Worm (Caenorhabditis elegans) whole organism, midembryonic: ENCODE measurements around the gene C44C10.7.

ENCODE experiments used
- T22C8.4 ChIP-seq: fragments of 200-800 bp; sonication (Bioruptor generic); IDR thresholded peaks from 2 replicates; pipeline ENCODE4 v1.3.6; 2022; ENCODE audit warnings: missing genetic modification characterization, missing compliant biosample characterization
- cog-1 ChIP-seq: sonication (generic microtip); optimal IDR thresholded peaks from 2 replicates; lab custom pipeline; 2016; ENCODE audit warnings: missing genetic modification characterization, missing compliant biosample characterization
- flt-1 ChIP-seq: fragments of 200-800 bp; sonication (Bioruptor generic); IDR thresholded peaks from 2 replicates; pipeline ENCODE4 v1.3.6; 2022; ENCODE audit warnings: missing genetic modification characterization, missing compliant biosample characterization
- klf-2 ChIP-seq: fragments of 200-800 bp; sonication (Bioruptor generic); conservative IDR thresholded peaks from 2 replicates; pipeline ENCODE4 v1.3.6; 2022; ENCODE audit warnings: missing genetic modification reagents, missing genetic modification characterization, missing compliant biosample characterization
- med-1 ChIP-seq: sonication (generic microtip); optimal IDR thresholded peaks from 2 replicates; lab custom pipeline; 2017; ENCODE audit warnings: missing genetic modification characterization, mild to moderate bottlenecking, missing compliant biosample characterization, antibody characterized with exemption, missing genetic modification reagents; ENCODE audit not compliant: insufficient read depth
- ref-1 ChIP-seq: fragments of 200-800 bp; sonication (Bioruptor generic); conservative IDR thresholded peaks from 2 replicates; pipeline ENCODE4 v1.3.6; 2022; ENCODE audit warnings: missing genetic modification reagents, missing genetic modification characterization, missing compliant biosample characterization
- tab-1 ChIP-seq: fragments of 200-800 bp; sonication (Bioruptor generic); IDR thresholded peaks from 2 replicates; pipeline ENCODE4 v1.3.6; 2022; ENCODE audit warnings: missing genetic modification characterization, missing compliant biosample characterization
- ztf-23 ChIP-seq: fragments of 200-800 bp; sonication (Bioruptor generic); IDR thresholded peaks from 2 replicates; pipeline ENCODE4 v1.3.6; 2022; ENCODE audit warnings: missing genetic modification reagents, missing genetic modification characterization, missing compliant biosample characterization
- ztf-29 ChIP-seq: fragments of 200-800 bp; sonication (Bioruptor generic); IDR thresholded peaks from 2 replicates; pipeline ENCODE4 v1.3.6; 2022; ENCODE audit warnings: missing genetic modification reagents, missing genetic modification characterization, missing compliant biosample characterization

The C44C10.7 gene

ce11 chrX:11662557-11662956 lies 25.5 kb downstream of the C44C10.7 start:
- TF ChIP-seq med-1 (no peak), T22C8.4 (GFP tag; lab: Robert Waterston, UW) (no peak), klf-2 (no peak), ref-1 (GFP tag; lab: Robert Waterston, UW) (no peak), ztf-23 (GFP tag; lab: Robert Waterston, UW) (no peak), ztf-29 (GFP tag; lab: Robert Waterston, UW) (no peak), flt-1 (0 out of 2 replicates have a peak, but pooled peaks have one; percentile 52), cog-1 (tag; lab: Kevin White, UChicago) (peak; percentile 32), tab-1 (GFP tag; lab: Robert Waterston, UW) (no peak)

- TF ChIP-seq cog-1 (tag; lab: Kevin White, UChicago), result no peak
- no peak for TF ChIP-seq T22C8.4 (GFP tag; lab: Robert Waterston, UW)
- no peak for TF ChIP-seq ztf-29 (GFP tag; lab: Robert Waterston, UW)
- no peak for TF ChIP-seq tab-1 (GFP tag; lab: Robert Waterston, UW)
- no peak for TF ChIP-seq flt-1
- TF ChIP-seq ztf-23 (GFP tag; lab: Robert Waterston, UW), result no peak
- TF ChIP-seq med-1, result no peak
- TF ChIP-seq ref-1 (GFP tag; lab: Robert Waterston, UW), result no peak
- no peak for TF ChIP-seq klf-2
Observed at ce11 chrX:11662069-11662468, 26.0 kb downstream of the C44C10.7 start.

ce11 chrX:11661625-11662024 lies 26.4 kb downstream of the C44C10.7 start, which contains the start of gene sfxn-1.5:
sfxn-1.5 (minus strand) TSS chrX:11661660.
- TF ChIP-seq ref-1 (GFP tag; lab: Robert Waterston, UW) (no peak), T22C8.4 (GFP tag; lab: Robert Waterston, UW) (no peak), ztf-23 (GFP tag; lab: Robert Waterston, UW) (no peak), med-1 (no peak), flt-1 (no peak)

- TF ChIP-seq T22C8.4 (GFP tag; lab: Robert Waterston, UW) (no peak), tab-1 (GFP tag; lab: Robert Waterston, UW) (no peak), ref-1 (GFP tag; lab: Robert Waterston, UW) (no peak), med-1 (no peak), flt-1 (no peak), klf-2 (no peak), cog-1 (tag; lab: Kevin White, UChicago) (no peak), ztf-29 (GFP tag; lab: Robert Waterston, UW) (no peak), ztf-23 (GFP tag; lab: Robert Waterston, UW) (no peak)
Observed at ce11 chrX:11658331-11658730, 29.7 kb downstream of the C44C10.7 start, which contains the start of gene T04F8.3. T04F8.3 (plus strand) TSS chrX:11658631.

- TF ChIP-seq tab-1 (GFP tag; lab: Robert Waterston, UW) (no peak), cog-1 (tag; lab: Kevin White, UChicago) (peak; percentile 45), T22C8.4 (GFP tag; lab: Robert Waterston, UW) (peak; percentile 39; the same call in 1 of the 2 replicates), ztf-29 (GFP tag; lab: Robert Waterston, UW) (no peak)
Observed at ce11 chrX:11656519-11657006, 31.5 kb downstream of the C44C10.7 start, which contains the start of gene T04F8.2. T04F8.2 (minus strand) TSS chrX:11656569.

ce11 chrX:11650751-11651150 lies 37.3 kb downstream of the C44C10.7 start, which contains the start of gene cutl-11:
cutl-11 (minus strand) TSS chrX:11650851.
- TF ChIP-seq ref-1 (GFP tag; lab: Robert Waterston, UW) (no peak), klf-2 (no peak), ztf-23 (GFP tag; lab: Robert Waterston, UW) (no peak), ztf-29 (GFP tag; lab: Robert Waterston, UW) (no peak), tab-1 (GFP tag; lab: Robert Waterston, UW) (no peak), flt-1 (no peak), T22C8.4 (GFP tag; lab: Robert Waterston, UW) (no peak), cog-1 (tag; lab: Kevin White, UChicago) (no peak), med-1 (no peak)

ce11 chrX:11647165-11647564 lies 40.9 kb downstream of the C44C10.7 start, which contains the start of gene T04F8.8:
T04F8.8 (plus strand) TSS chrX:11647465.
- TF ChIP-seq med-1, result no peak
- no peak for TF ChIP-seq ref-1 (GFP tag; lab: Robert Waterston, UW)
- TF ChIP-seq cog-1 (tag; lab: Kevin White, UChicago), result no peak
- no peak for TF ChIP-seq tab-1 (GFP tag; lab: Robert Waterston, UW)
- no peak for TF ChIP-seq ztf-29 (GFP tag; lab: Robert Waterston, UW)
- TF ChIP-seq flt-1, result no peak
- no peak for TF ChIP-seq klf-2
- TF ChIP-seq T22C8.4 (GFP tag; lab: Robert Waterston, UW), result no peak
- TF ChIP-seq ztf-23 (GFP tag; lab: Robert Waterston, UW), result no peak

ce11 chrX:11645517-11645916 lies 42.6 kb downstream of the C44C10.7 start:
- TF ChIP-seq ztf-23 (GFP tag; lab: Robert Waterston, UW), result no peak
- peak; percentile 55; the same call in 1 of the 2 replicates for TF ChIP-seq T22C8.4 (GFP tag; lab: Robert Waterston, UW)
- no peak for TF ChIP-seq cog-1 (tag; lab: Kevin White, UChicago)
- TF ChIP-seq flt-1, result 0 out of 2 replicates have a peak, but pooled peaks have one; percentile 39

- TF ChIP-seq ztf-23 (GFP tag; lab: Robert Waterston, UW), result 0 out of 2 replicates have a peak, but pooled peaks have one; percentile 51
- 0 out of 2 replicates have a peak, but pooled peaks have one; percentile 31 for TF ChIP-seq klf-2
- TF ChIP-seq cog-1 (tag; lab: Kevin White, UChicago), result peak; percentile 62
- peak; percentile 72; the same call in 1 of the 2 replicates for TF ChIP-seq flt-1
Observed at ce11 chrX:11643767-11644235, 44.3 kb downstream of the C44C10.7 start, which contains the start of gene sto-4. sto-4 (plus strand) TSS chrX:11644126.

ce11 chrX:11641562-11641961 lies 46.5 kb downstream of the C44C10.7 start:
- TF ChIP-seq klf-2 (no peak), flt-1 (no peak), ztf-23 (GFP tag; lab: Robert Waterston, UW) (no peak), T22C8.4 (GFP tag; lab: Robert Waterston, UW) (no peak), cog-1 (tag; lab: Kevin White, UChicago) (no peak)
